Worm (Caenorhabditis elegans) whole organism, L1 larva: ENCODE measurements around the gene sri-26.

Experiments used
- C34B4.2 ChIP-seq: sonication (generic microtip); optimal IDR thresholded peaks from 2 replicates; lab custom pipeline; 2017; ENCODE audit warnings: mild to moderate bottlenecking, missing genetic modification characterization, missing compliant biosample characterization
- aha-1 ChIP-seq: fragments of 150-350 bp; optimal IDR thresholded peaks from 2 replicates; lab custom pipeline; 2014; ENCODE audit warnings: missing biosample characterization, missing genetic modification characterization
- ces-1 ChIP-seq: fragments of 150-350 bp; optimal IDR thresholded peaks from 2 replicates; lab custom pipeline; 2014; ENCODE audit warnings: missing biosample characterization, missing genetic modification reagents, missing genetic modification characterization
- dpl-1 ChIP-seq, 3 experiments: fragments of 150-350 bp in 2 of 3; sonication (generic microtip) in 1 of 3; optimal IDR thresholded peaks; 2 replicates each; lab custom pipeline; 2014 to 2017; ENCODE audit warnings: missing biosample characterization in 3 of 3, missing genetic modification characterization in 3 of 3, missing genetic modification reagents in 3 of 3
- fkh-4 ChIP-seq: sonication (generic microtip); optimal IDR thresholded peaks from 2 replicates; lab custom pipeline; 2016; ENCODE audit warnings: missing compliant biosample characterization, missing genetic modification characterization, borderline replicate concordance
- lin-15B ChIP-seq: fragments of 150-350 bp; sonication (generic microtip); optimal IDR thresholded peaks from 3 replicates; lab custom pipeline; 2014; ENCODE audit warnings: missing biosample characterization, missing genetic modification characterization
- lin-39 ChIP-seq: fragments of 150-350 bp; optimal IDR thresholded peaks from 2 replicates; lab custom pipeline; 2014; ENCODE audit warnings: missing biosample characterization, missing genetic modification reagents, missing genetic modification characterization
- mep-1 ChIP-seq: fragments of 150-350 bp; optimal IDR thresholded peaks from 2 replicates; lab custom pipeline; 2014; ENCODE audit warnings: missing biosample characterization, missing genetic modification characterization
- nhr-237 ChIP-seq: fragments of 150-350 bp; optimal IDR thresholded peaks from 2 replicates; lab custom pipeline; 2014; ENCODE audit warnings: missing biosample characterization, missing genetic modification characterization
- zag-1 ChIP-seq: fragments of 150-350 bp; optimal IDR thresholded peaks from 2 replicates; lab custom pipeline; 2014; ENCODE audit warnings: missing biosample characterization, missing genetic modification characterization

DNA sequence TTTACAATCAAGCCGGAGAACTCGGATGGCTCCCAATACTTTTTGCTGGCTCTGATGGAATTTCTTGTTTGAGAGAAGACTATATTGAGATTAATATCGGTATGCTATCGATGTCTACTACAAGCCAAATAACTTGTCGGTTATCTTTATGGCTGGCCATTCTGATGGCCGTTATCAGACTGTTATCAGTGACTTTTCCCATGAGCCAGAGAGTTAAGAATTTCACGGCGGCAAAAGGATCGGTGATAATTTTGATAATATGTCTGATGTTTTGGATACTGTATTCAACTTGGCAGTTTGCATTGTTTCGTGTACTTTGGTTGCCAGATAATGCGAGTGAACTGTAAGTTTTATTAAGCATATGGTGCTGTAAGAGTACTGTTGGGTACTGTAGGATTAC is 10.9 kb downstream of the sri-26 start:
- TF ChIP-seq dpl-1 (GFP tag; optimal IDR thresholded peaks at IDR 0.05; lab: Kevin White, UChicago) (no peak), ces-1 (GFP tag; lab: Kevin White, UChicago) (no peak), mep-1 (tag; lab: Kevin White, UChicago) (no peak), lin-15B (no peak), zag-1 (tag; lab: Kevin White, UChicago) (no peak), nhr-237 (no peak), aha-1 (tag; lab: Kevin White, UChicago) (no peak), C34B4.2 (tag; lab: Kevin White, UChicago) (no peak), fkh-4 (tag; lab: Kevin White, UChicago) (no peak), lin-39 (tag; lab: Kevin White, UChicago) (no peak)
